Worm (Caenorhabditis elegans) whole organism, mixed stage, embryonic: ENCODE measurements around the gene clec-123.

Source experiments
- M03D4.4 ChIP-seq: sonication (generic microtip); optimal IDR thresholded peaks from 2 replicates; lab custom pipeline; 2017; ENCODE audit warnings: mild to moderate bottlenecking, missing genetic modification characterization, missing compliant biosample characterization
- ceh-43 ChIP-seq: fragments of 200-800 bp; sonication (Bioruptor generic); optimal IDR thresholded peaks from 2 replicates; lab custom pipeline; 2018; ENCODE audit warnings: mild to moderate bottlenecking, missing genetic modification characterization, moderate library complexity, missing compliant biosample characterization
- ceh-83 ChIP-seq: fragments of 200-800 bp; sonication (Bioruptor generic); optimal IDR thresholded peaks from 2 replicates; lab custom pipeline; 2018; ENCODE audit warnings: mild to moderate bottlenecking, missing genetic modification characterization, missing compliant biosample characterization
- ces-1 ChIP-seq: fragments of 150-350 bp; optimal IDR thresholded peaks from 2 replicates; lab custom pipeline; 2014; ENCODE audit warnings: missing biosample characterization, missing genetic modification reagents, missing genetic modification characterization
- cnd-1 ChIP-seq: fragments of 200-800 bp; sonication (Bioruptor generic); optimal IDR thresholded peaks from 2 replicates; lab custom pipeline; 2018; ENCODE audit warnings: mild to moderate bottlenecking, missing genetic modification characterization, missing compliant biosample characterization
- drap-1 ChIP-seq: fragments of 200-800 bp; sonication (Bioruptor generic); optimal IDR thresholded peaks from 3 replicates; lab custom pipeline; 2018; ENCODE audit warnings: mild to moderate bottlenecking, missing genetic modification characterization, missing compliant biosample characterization
- elt-1 ChIP-seq: sonication (generic microtip); optimal IDR thresholded peaks from 2 replicates; lab custom pipeline; 2017; ENCODE audit warnings: missing genetic modification characterization, mild to moderate bottlenecking, missing compliant biosample characterization, antibody characterized with exemption, moderate library complexity, borderline replicate concordance; ENCODE audit not compliant: insufficient read depth
- elt-3 ChIP-seq: fragments of 150-350 bp; optimal IDR thresholded peaks from 2 replicates; lab custom pipeline; 2014; ENCODE audit warnings: missing biosample characterization, missing genetic modification characterization
- flh-1 ChIP-seq: fragments of 200-800 bp; sonication (Bioruptor generic); optimal IDR thresholded peaks from 2 replicates; lab custom pipeline; 2018; ENCODE audit warnings: mild to moderate bottlenecking, missing genetic modification characterization, moderate library complexity, missing compliant biosample characterization
- ham-2 ChIP-seq: fragments of 200-800 bp; sonication (Bioruptor generic); optimal IDR thresholded peaks from 2 replicates; lab custom pipeline; 2018; ENCODE audit warnings: mild to moderate bottlenecking, missing genetic modification characterization, missing compliant biosample characterization
- hlh-1 ChIP-seq: fragments of 150-350 bp; optimal IDR thresholded peaks from 2 replicates; lab custom pipeline; 2014; ENCODE audit warnings: missing biosample characterization, missing genetic modification reagents, missing genetic modification characterization
- lin-13 ChIP-seq: fragments of 150-350 bp; optimal IDR thresholded peaks from 2 replicates; lab custom pipeline; 2014; ENCODE audit warnings: missing biosample characterization, missing genetic modification characterization
- lin-32 ChIP-seq: fragments of 200-800 bp; sonication (Bioruptor generic); optimal IDR thresholded peaks from 2 replicates; lab custom pipeline; 2018; ENCODE audit warnings: mild to moderate bottlenecking, missing genetic modification characterization, missing compliant biosample characterization
- lsy-2 ChIP-seq: fragments of 150-350 bp; optimal IDR thresholded peaks from 2 replicates; lab custom pipeline; 2014; ENCODE audit warnings: missing biosample characterization, missing genetic modification characterization
- mab-5 ChIP-seq: fragments of 150-350 bp; optimal IDR thresholded peaks from 2 replicates; lab custom pipeline; 2014; ENCODE audit warnings: missing biosample characterization, missing genetic modification characterization
- mep-1 ChIP-seq: fragments of 150-350 bp; optimal IDR thresholded peaks from 2 replicates; lab custom pipeline; 2017; ENCODE audit warnings: missing biosample characterization, missing genetic modification reagents, missing genetic modification characterization, inconsistent platforms
- nhr-12 ChIP-seq: fragments of 150-350 bp; optimal IDR thresholded peaks from 2 replicates; lab custom pipeline; 2014; ENCODE audit warnings: missing biosample characterization, missing genetic modification characterization
- nhr-2 ChIP-seq: fragments of 150-350 bp; optimal IDR thresholded peaks from 2 replicates; lab custom pipeline; 2014; ENCODE audit warnings: missing biosample characterization, missing genetic modification characterization
- nhr-237 ChIP-seq: fragments of 150-350 bp; optimal IDR thresholded peaks from 2 replicates; lab custom pipeline; 2014; ENCODE audit warnings: missing biosample characterization, missing genetic modification characterization
- nhr-28 ChIP-seq: fragments of 150-350 bp; optimal IDR thresholded peaks from 2 replicates; lab custom pipeline; 2014; ENCODE audit warnings: missing biosample characterization, missing genetic modification characterization
- nhr-76 ChIP-seq: sonication (generic microtip); optimal IDR thresholded peaks from 2 replicates; lab custom pipeline; 2017; ENCODE audit warnings: missing biosample characterization, missing genetic modification characterization
- pha-4 ChIP-seq: fragments of 150-350 bp; optimal IDR thresholded peaks from 2 replicates; lab custom pipeline; 2018; ENCODE audit warnings: missing biosample characterization, missing genetic modification reagents, missing genetic modification characterization
- sem-2 ChIP-seq: fragments of 200-800 bp; sonication (Bioruptor generic); optimal IDR thresholded peaks from 2 replicates; lab custom pipeline; 2018; ENCODE audit warnings: mild to moderate bottlenecking, missing genetic modification characterization, missing compliant biosample characterization
- sptf-1 ChIP-seq: sonication (generic microtip); optimal IDR thresholded peaks from 2 replicates; lab custom pipeline; 2017; ENCODE audit warnings: mild to moderate bottlenecking, missing genetic modification characterization, moderate library complexity, missing compliant biosample characterization
- tbx-8 ChIP-seq: fragments of 200-800 bp; sonication (Bioruptor generic); optimal IDR thresholded peaks from 2 replicates; lab custom pipeline; 2018; ENCODE audit warnings: mild to moderate bottlenecking, missing genetic modification characterization, moderate library complexity, missing compliant biosample characterization
- unc-62 ChIP-seq: fragments of 150-350 bp; optimal IDR thresholded peaks from 2 replicates; lab custom pipeline; 2014; ENCODE audit warnings: missing biosample characterization, missing genetic modification reagents, missing genetic modification characterization
- zip-8 ChIP-seq: fragments of 150-350 bp; optimal IDR thresholded peaks from 2 replicates; lab custom pipeline; 2014; ENCODE audit warnings: missing biosample characterization, missing genetic modification characterization
- ztf-11 ChIP-seq: fragments of 150-350 bp; optimal IDR thresholded peaks from 2 replicates; lab custom pipeline; 2014; ENCODE audit warnings: missing biosample characterization, missing genetic modification characterization

clec-123 gene

ce11 chrII:3149521-3150190, 35.6 kb downstream of the clec-123 start, which contains the start of the genes T10D4.11 and T10D4.1:
TSS of gene T10D4.11 (minus strand) at chrII:3149621.
TSS of gene T10D4.1 (plus strand) at chrII:3150140.
- TF ChIP-seq mab-5 (no peak), ham-2 (no peak), nhr-237 (no peak), M03D4.4 (tag; lab: Kevin White, UChicago) (no peak), nhr-2 (tag; lab: Kevin White, UChicago) (no peak), flh-1 (no peak), pha-4 (tag; lab: Kevin White, UChicago) (no peak), sem-2 (GFP tag; lab: Kevin White, UChicago) (no peak), cnd-1 (tag; lab: Kevin White, UChicago) (no peak), unc-62 (GFP tag; lab: Kevin White, UChicago) (no peak), mep-1 (tag; lab: Kevin White, UChicago) (no peak), zip-8 (no peak), elt-3 (tag; lab: Kevin White, UChicago) (no peak)

- TF ChIP-seq lin-32 (GFP tag; lab: Kevin White, UChicago) = no peak
- TF ChIP-seq tbx-8 = no peak
- TF ChIP-seq sptf-1 = no peak
Measured at ce11 chrII:3151615-3152014, 37.6 kb downstream of the clec-123 start, which contains the start of the genes T10D4.14 and T10D4.19. TSS of gene T10D4.14 (minus strand) at chrII:3151715. TSS of gene T10D4.19 (plus strand) at chrII:3151918.

DNA sequence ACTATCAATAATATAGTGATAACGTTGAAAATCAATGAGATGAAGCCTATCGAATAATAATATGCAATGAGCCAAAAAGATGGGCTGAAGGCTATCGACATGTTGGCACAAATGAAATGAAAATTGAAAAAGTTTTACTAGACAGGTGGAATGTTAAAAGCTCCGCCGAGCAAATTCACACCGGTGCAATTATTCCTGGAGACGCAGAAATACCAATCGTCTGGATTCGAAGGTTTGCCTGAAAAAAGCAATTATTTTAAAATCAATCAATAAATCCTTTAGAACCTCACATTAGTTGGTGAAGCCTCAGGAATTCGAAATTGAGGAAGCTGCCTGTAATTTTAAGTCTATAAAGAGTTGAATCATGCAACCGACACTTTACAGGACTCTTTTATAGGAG, 40.3 kb downstream of the clec-123 start, which contains the start of gene sri-32:
Gene sri-32 (minus strand): TSS at position 101 of the 400 bp plus-strand sequence.
- no peak for TF ChIP-seq ceh-43 (GFP tag; lab: Kevin White, UChicago)
- no peak for TF ChIP-seq hlh-1 (tag; lab: Kevin White, UChicago)
- TF ChIP-seq unc-62 (GFP tag; lab: Kevin White, UChicago) = no peak
- TF ChIP-seq mep-1 (tag; lab: Kevin White, UChicago) = no peak
- no peak for TF ChIP-seq nhr-2 (tag; lab: Kevin White, UChicago)
- TF ChIP-seq elt-3 (tag; lab: Kevin White, UChicago) = no peak
- no peak for TF ChIP-seq cnd-1 (tag; lab: Kevin White, UChicago)
- no peak for TF ChIP-seq nhr-237
- no peak for TF ChIP-seq ces-1 (GFP tag; lab: Kevin White, UChicago)
- TF ChIP-seq drap-1 (GFP tag; lab: Kevin White, UChicago) = no peak
- no peak for TF ChIP-seq ceh-83 (GFP tag; lab: Kevin White, UChicago)
- no peak for TF ChIP-seq nhr-28 (tag; lab: Kevin White, UChicago)
- TF ChIP-seq nhr-12 (tag; lab: Kevin White, UChicago) = no peak
- no peak for TF ChIP-seq pha-4 (tag; lab: Kevin White, UChicago)
- no peak for TF ChIP-seq nhr-76 (tag; lab: Kevin White, UChicago)

DNA sequence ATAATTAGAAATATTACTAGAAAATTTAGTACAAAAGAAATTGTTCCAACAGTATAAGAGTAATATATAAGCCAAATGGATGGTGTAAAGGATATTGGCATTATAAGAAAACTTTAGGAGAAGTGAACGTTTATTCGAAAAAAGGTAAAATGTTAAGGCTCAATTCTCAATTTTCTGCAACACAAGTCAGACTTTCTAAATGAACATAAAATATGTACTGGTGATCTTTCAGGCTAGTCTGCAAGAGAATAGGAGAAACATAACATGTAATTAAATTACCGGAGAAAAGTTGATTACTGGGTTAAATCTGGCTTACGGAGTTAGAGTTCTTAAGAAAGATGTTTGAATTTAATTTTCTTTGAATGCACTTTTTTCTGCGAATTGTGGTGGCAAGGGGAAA, 42.7 kb downstream of the clec-123 start, which contains the start of gene sri-33:
Gene sri-33 (minus strand): TSS at position 101 of the 400 bp plus-strand sequence.
- TF ChIP-seq ceh-83 (GFP tag; lab: Kevin White, UChicago) (no peak), ztf-11 (tag; lab: Kevin White, UChicago) (no peak), mep-1 (tag; lab: Kevin White, UChicago) (no peak)
- TF ChIP-seq, all 35 proteins: peak for 0

DNA sequence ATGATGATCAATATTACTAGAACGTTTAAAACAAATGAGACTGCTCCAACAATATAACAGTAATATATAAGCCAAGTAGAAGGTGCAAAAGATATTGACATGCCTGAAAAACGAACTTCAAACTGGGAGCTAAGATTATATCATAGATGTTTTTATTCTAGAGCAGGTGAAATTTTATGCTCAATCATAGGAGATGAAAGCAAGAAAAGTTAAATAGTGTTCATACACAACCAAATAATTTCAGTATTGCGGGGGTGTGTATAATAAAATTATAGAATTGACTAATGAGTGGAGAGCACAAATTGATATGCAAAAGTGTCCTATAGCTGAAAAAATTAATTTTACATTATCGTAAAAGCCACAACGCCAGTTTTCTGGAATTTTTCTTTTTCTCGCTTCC, 45.0 kb downstream of the clec-123 start, which contains the start of gene sri-34:
Gene sri-34 (minus strand): TSS at position 101 of the 400 bp plus-strand sequence.
- no peak for TF ChIP-seq flh-1
- TF ChIP-seq elt-3 (tag; lab: Kevin White, UChicago) = no peak
- no peak for TF ChIP-seq elt-1 (tag; lab: Kevin White, UChicago)
- TF ChIP-seq nhr-76 (tag; lab: Kevin White, UChicago) = no peak
- TF ChIP-seq ceh-43 (GFP tag; lab: Kevin White, UChicago) = no peak
- TF ChIP-seq lin-13 (tag; lab: Kevin White, UChicago) = no peak
- no peak for TF ChIP-seq lsy-2 (tag; lab: Kevin White, UChicago)
- TF ChIP-seq nhr-12 (tag; lab: Kevin White, UChicago) = no peak
